Worm (Caenorhabditis elegans): ENCODE results near the gene F36F12.2.

The F36F12.2 gene

DNA sequence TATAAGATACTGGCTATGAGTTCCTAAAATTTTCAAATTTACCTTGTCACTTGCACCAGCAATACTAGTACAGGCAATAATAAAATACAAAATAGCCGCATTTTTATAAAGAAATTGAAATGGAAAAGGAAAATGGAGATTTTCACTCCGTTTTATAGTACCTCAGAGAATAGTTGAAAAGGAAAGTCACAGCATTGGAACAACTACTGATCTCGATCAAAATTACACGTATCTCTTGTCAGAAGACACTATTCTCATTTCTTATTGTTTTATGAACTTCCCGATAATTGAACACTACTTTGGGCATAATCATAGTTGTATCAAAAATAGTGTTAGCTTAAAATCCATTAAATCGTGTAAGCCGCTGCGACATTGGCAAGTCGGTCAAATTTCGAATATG, 43.6 kb downstream of the F36F12.2 start, which contains the start of gene Y40B10A.11:
Gene Y40B10A.11, minus strand, starts transcription at position 101 of the 400 bp plus-strand sequence.
- no peak for TF ChIP-seq lin-13 (GFP tag; optimal IDR thresholded peaks at IDR 0.05)
- TF ChIP-seq daf-16 (GFP tag; optimal IDR thresholded peaks at IDR 0.05), result no peak
- no peak for TF ChIP-seq daf-16 (tag; optimal IDR thresholded peaks at IDR 0.05)
- no peak for TF ChIP-seq arid-1 (GFP tag; conservative IDR thresholded peaks at IDR 0.05)
- no peak for TF ChIP-seq daf-19 (GFP tag; conservative IDR thresholded peaks at IDR 0.05)
- TF ChIP-seq spr-1 (tag; optimal IDR thresholded peaks at IDR 0.05), result no peak
- no peak for TF ChIP-seq nhr-102 (tag; optimal IDR thresholded peaks at IDR 0.05)
- TF ChIP-seq snpc-1.2 (GFP tag; IDR thresholded peaks at IDR 0.05), result no peak
- no peak for TF ChIP-seq ama-1 (optimal IDR thresholded peaks at IDR 0.05)
- TF ChIP-seq T20F7.1 (GFP tag; optimal IDR thresholded peaks at IDR 0.05), result no peak
- no peak for TF ChIP-seq ZK337.2 (GFP tag; IDR thresholded peaks at IDR 0.05)
- TF ChIP-seq nhr-77 (tag; optimal IDR thresholded peaks at IDR 0.05), result no peak
- no peak for TF ChIP-seq php-3 (GFP tag; IDR thresholded peaks at IDR 0.05)
- no peak for TF ChIP-seq ceh-32 (tag; optimal IDR thresholded peaks at IDR 0.05; ENCODE audit: poor library complexity)
- no peak for TF ChIP-seq dmd-6 (GFP tag; IDR thresholded peaks at IDR 0.05)
- no peak for TF ChIP-seq tra-1 (GFP tag; IDR thresholded peaks at IDR 0.05)
- no peak for TF ChIP-seq nhr-6 (tag; optimal IDR thresholded peaks at IDR 0.05)
- no peak for TF ChIP-seq lin-29 (GFP tag; IDR thresholded peaks at IDR 0.05)
- no peak for TF ChIP-seq ceh-82 (tag; optimal IDR thresholded peaks at IDR 0.05)

DNA sequence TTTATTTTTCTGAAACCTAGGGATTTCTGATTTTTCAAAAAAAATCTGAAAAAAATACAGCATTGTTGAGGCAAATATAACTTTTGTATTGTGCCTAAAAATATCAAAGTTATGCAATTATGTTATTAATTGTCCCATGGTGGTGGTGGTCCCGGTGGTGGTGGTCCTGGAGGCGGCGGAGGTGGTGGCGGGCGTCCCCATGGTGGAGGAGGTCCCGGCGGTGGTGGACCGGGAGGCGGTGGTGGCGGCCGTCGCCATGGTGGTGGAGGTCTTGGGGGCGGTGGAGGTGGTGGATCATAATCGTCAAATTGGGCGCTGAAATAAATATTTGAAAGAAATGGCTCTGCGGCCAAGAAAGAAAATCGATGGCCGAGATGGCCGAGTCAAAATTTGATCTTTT, 44.3 kb downstream of the F36F12.2 start:
- 0 out of 2 replicates have a peak, but pooled peaks have one; percentile 19 for TF ChIP-seq mxl-2 (GFP tag; conservative IDR thresholded peaks at IDR 0.05)
- TF ChIP-seq mdl-1 (tag; optimal IDR thresholded peaks at IDR 0.05), result no peak
- TF ChIP-seq set-16 (GFP tag; IDR thresholded peaks at IDR 0.05), result peak; percentile 98
- 0 out of 2 replicates have a peak, but pooled peaks have one; percentile 29 for TF ChIP-seq Y105C5A.15 (GFP tag; IDR thresholded peaks at IDR 0.05)
- TF ChIP-seq lir-3 (tag; optimal IDR thresholded peaks at IDR 0.05), result no peak
- no peak for TF ChIP-seq gei-8 (GFP tag; optimal IDR thresholded peaks at IDR 0.05)
- no peak for TF ChIP-seq tag-97 (GFP tag; IDR thresholded peaks at IDR 0.05)
- TF ChIP-seq zip-11 (GFP tag; IDR thresholded peaks at IDR 0.05), result no peak
- no peak for TF ChIP-seq pqm-1 (tag; optimal IDR thresholded peaks at IDR 0.05)
- no peak for TF ChIP-seq F49E8.2 (tag; optimal IDR thresholded peaks at IDR 0.05; ENCODE audit: borderline replicate concordance)
- no peak for TF ChIP-seq madf-9 (GFP tag; conservative IDR thresholded peaks at IDR 0.05)
- no peak for TF ChIP-seq nhr-11 (tag; optimal IDR thresholded peaks at IDR 0.05)
- no peak for TF ChIP-seq F26F4.8 (GFP tag; conservative IDR thresholded peaks at IDR 0.05)
- no peak for TF ChIP-seq nhr-77 (tag; optimal IDR thresholded peaks at IDR 0.05)
- no peak for TF ChIP-seq mes-2 (tag; optimal IDR thresholded peaks at IDR 0.05; ENCODE audit: poor library complexity, severe bottlenecking)
- TF ChIP-seq nhr-6 (tag; optimal IDR thresholded peaks at IDR 0.05), result no peak
- no peak for TF ChIP-seq zfp-2 (tag; optimal IDR thresholded peaks at IDR 0.05)
- TF ChIP-seq arid-1 (GFP tag; conservative IDR thresholded peaks at IDR 0.05), result no peak
- TF ChIP-seq pha-4 (GFP tag; IDR thresholded peaks at IDR 0.05), result peak; percentile 62; the same call in 1 of the 2 replicates
- no peak for TF ChIP-seq pha-4 (tag; optimal IDR thresholded peaks at IDR 0.05)

- TF ChIP-seq skn-1 (tag; optimal IDR thresholded peaks at IDR 0.05) (no peak), hif-1 (tag; optimal IDR thresholded peaks at IDR 0.05) (peak in 1 of 2 experiments; percentile 85), sdz-12 (GFP tag; optimal IDR thresholded peaks at IDR 0.05) (no peak), nhr-77 (tag; optimal IDR thresholded peaks at IDR 0.05) (peak; percentile 10), dmd-6 (GFP tag; IDR thresholded peaks at IDR 0.05) (peak; percentile 63), nhr-28 (tag; optimal IDR thresholded peaks at IDR 0.05) (peak; percentile 75), unc-62 (GFP tag; optimal IDR thresholded peaks at IDR 0.05 in 1 of 2) (peak in 1 of 2 experiments; percentile 42), unc-62 (tag; optimal IDR thresholded peaks at IDR 0.05) (no peak), ZK546.5 (tag; optimal IDR thresholded peaks at IDR 0.05) (no peak), lir-3 (tag; optimal IDR thresholded peaks at IDR 0.05) (no peak)
Measured at ce11 chrV:2050136-2050535, 45.0 kb downstream of the F36F12.2 start, which contains the start of gene comt-4. comt-4 (minus strand) TSS chrV:2050185.
